Worm (Caenorhabditis elegans): ENCODE measurements around the gene F59B1.10.
A peak's percentile ranks its signal among the peaks of the same experiment; 100 is the strongest.

Gene F59B1.10

ce11 chrV:3647862-3648261 is at the start of gene F59B1.10:
Gene F59B1.10, minus strand, starts transcription at chrV:3647962.
- no peak for TF ChIP-seq dsc-1 (tag; optimal IDR thresholded peaks at IDR 0.05)
- no peak for TF ChIP-seq xbp-1 (tag; optimal IDR thresholded peaks at IDR 0.05)
- no peak for TF ChIP-seq tbx-2 (tag; optimal IDR thresholded peaks at IDR 0.05)
- TF ChIP-seq unc-30 (tag; optimal IDR thresholded peaks at IDR 0.05) = no peak
- no peak for TF ChIP-seq ceh-88 (GFP tag; IDR thresholded peaks at IDR 0.05)

ce11 chrV:3697071-3697470 is 49.3 kb upstream of the F59B1.10 start:
- TF ChIP-seq efl-1 (optimal IDR thresholded peaks at IDR 0.05) = no peak
- peak in 1 of 2 experiments; percentile 48 for TF ChIP-seq efl-1 (GFP tag; optimal IDR thresholded peaks at IDR 0.05 in 1 of 2)
- TF ChIP-seq fos-1 (tag; optimal IDR thresholded peaks at IDR 0.05) = no peak
- TF ChIP-seq snu-23 (GFP tag; optimal IDR thresholded peaks at IDR 0.05) = peak; percentile 11
- no peak for TF ChIP-seq sptf-1 (tag; optimal IDR thresholded peaks at IDR 0.05)
- TF ChIP-seq nhr-47 (tag; optimal IDR thresholded peaks at IDR 0.05) = no peak
- no peak for TF ChIP-seq pqm-1 (tag; optimal IDR thresholded peaks at IDR 0.05)
- peak in 1 of 6 experiments; percentile 58 for TF ChIP-seq elt-3 (tag; optimal IDR thresholded peaks at IDR 0.05)
- peak in 1 of 2 experiments; percentile 41 for TF ChIP-seq lsy-2 (tag; optimal IDR thresholded peaks at IDR 0.05)
- TF ChIP-seq mdl-1 (tag; optimal IDR thresholded peaks at IDR 0.05) = peak in 1 of 2 experiments; percentile 23
- peak; percentile 34 for TF ChIP-seq lin-14 (GFP tag; optimal IDR thresholded peaks at IDR 0.05)
- peak; percentile 24 for TF ChIP-seq nhr-20 (tag; optimal IDR thresholded peaks at IDR 0.05)
- peak in 1 of 2 experiments; percentile 10 for TF ChIP-seq lin-35 (GFP tag; optimal IDR thresholded peaks at IDR 0.05)
- TF ChIP-seq nhr-71 (tag; optimal IDR thresholded peaks at IDR 0.05) = peak; percentile 38
- TF ChIP-seq nhr-237 (tag; optimal IDR thresholded peaks at IDR 0.05) = no peak
- peak; percentile 86 for TF ChIP-seq elt-2 (tag; optimal IDR thresholded peaks at IDR 0.05)
- no peak for TF ChIP-seq lin-39 (tag; optimal IDR thresholded peaks at IDR 0.05)
- peak; percentile 62 for TF ChIP-seq blmp-1 (tag; optimal IDR thresholded peaks at IDR 0.05)
- TF ChIP-seq nhr-85 (tag) = peak; percentile 43

ce11 chrV:3695254-3695653 is 47.5 kb upstream of the F59B1.10 start:
- TF ChIP-seq sup-37 (GFP tag; optimal IDR thresholded peaks at IDR 0.05) = no peak
- no peak for TF ChIP-seq nhr-12 (tag; optimal IDR thresholded peaks at IDR 0.05)
- TF ChIP-seq nhr-71 (tag; optimal IDR thresholded peaks at IDR 0.05) = peak; percentile 43
- TF ChIP-seq lsy-2 (tag; optimal IDR thresholded peaks at IDR 0.05) = peak in 1 of 2 experiments; percentile 13
- TF ChIP-seq blmp-1 (tag; optimal IDR thresholded peaks at IDR 0.05) = peak; percentile 27
- TF ChIP-seq unc-130 (tag; optimal IDR thresholded peaks at IDR 0.05) = peak; percentile 21
- TF ChIP-seq lin-14 (GFP tag; optimal IDR thresholded peaks at IDR 0.05) = peak; percentile 57
- TF ChIP-seq efl-1 (optimal IDR thresholded peaks at IDR 0.05) = no peak
- TF ChIP-seq efl-1 (GFP tag; optimal IDR thresholded peaks at IDR 0.05 in 1 of 2) = peak in 1 of 2 experiments; percentile 68
- TF ChIP-seq rnt-1 (tag; optimal IDR thresholded peaks at IDR 0.05) = peak; percentile 45
- no peak for TF ChIP-seq C16A3.4 (tag; optimal IDR thresholded peaks at IDR 0.05)
- TF ChIP-seq snu-23 (GFP tag; optimal IDR thresholded peaks at IDR 0.05) = peak; percentile 10
- TF ChIP-seq nhr-90 (tag; optimal IDR thresholded peaks at IDR 0.05; ENCODE audit: poor library complexity) = no peak
- TF ChIP-seq skn-1 (tag; optimal IDR thresholded peaks at IDR 0.05) = no peak
- no peak for TF ChIP-seq ceh-88 (GFP tag; IDR thresholded peaks at IDR 0.05)

ce11 chrV:3693657-3694056 is 45.9 kb upstream of the F59B1.10 start:
- TF ChIP-seq blmp-1 (tag; optimal IDR thresholded peaks at IDR 0.05) (peak; percentile 72), sup-37 (GFP tag; optimal IDR thresholded peaks at IDR 0.05) (no peak), fkh-8 (tag; optimal IDR thresholded peaks at IDR 0.05) (no peak), snu-23 (GFP tag; optimal IDR thresholded peaks at IDR 0.05) (no peak), nhr-11 (tag; optimal IDR thresholded peaks at IDR 0.05) (no peak), rnt-1 (tag; optimal IDR thresholded peaks at IDR 0.05) (no peak), nhr-90 (tag; optimal IDR thresholded peaks at IDR 0.05; ENCODE audit: poor library complexity) (no peak), zip-4 (GFP tag; optimal IDR thresholded peaks at IDR 0.05) (no peak), ets-5 (GFP tag; IDR thresholded peaks at IDR 0.05) (no peak), nhr-12 (tag; optimal IDR thresholded peaks at IDR 0.05) (no peak), ceh-8 (GFP tag; optimal IDR thresholded peaks at IDR 0.05) (no peak), nhr-85 (tag) (peak; percentile 65), efl-1 (optimal IDR thresholded peaks at IDR 0.05) (no peak), efl-1 (GFP tag; optimal IDR thresholded peaks at IDR 0.05 in 1 of 2) (no peak), nhr-20 (tag; optimal IDR thresholded peaks at IDR 0.05) (no peak), pax-3 (tag; optimal IDR thresholded peaks at IDR 0.05) (no peak), dpl-1 (GFP tag; optimal IDR thresholded peaks at IDR 0.05) (no peak), nhr-84 (tag; optimal IDR thresholded peaks at IDR 0.05) (no peak), C16A3.4 (tag; optimal IDR thresholded peaks at IDR 0.05) (no peak), nhr-19 (GFP tag; conservative IDR thresholded peaks at IDR 0.05) (no peak), jun-1 (tag; optimal IDR thresholded peaks at IDR 0.05) (no peak), nhr-71 (tag; optimal IDR thresholded peaks at IDR 0.05) (no peak), aha-1 (tag; optimal IDR thresholded peaks at IDR 0.05) (no peak), nhr-28 (tag; optimal IDR thresholded peaks at IDR 0.05) (no peak), mep-1 (tag; optimal IDR thresholded peaks at IDR 0.05) (peak; percentile 12), unc-130 (tag; optimal IDR thresholded peaks at IDR 0.05) (no peak)

All from whole organism, L1 larva.